Worm (Caenorhabditis elegans): ENCODE results near the gene dmsr-10.

DNA sequence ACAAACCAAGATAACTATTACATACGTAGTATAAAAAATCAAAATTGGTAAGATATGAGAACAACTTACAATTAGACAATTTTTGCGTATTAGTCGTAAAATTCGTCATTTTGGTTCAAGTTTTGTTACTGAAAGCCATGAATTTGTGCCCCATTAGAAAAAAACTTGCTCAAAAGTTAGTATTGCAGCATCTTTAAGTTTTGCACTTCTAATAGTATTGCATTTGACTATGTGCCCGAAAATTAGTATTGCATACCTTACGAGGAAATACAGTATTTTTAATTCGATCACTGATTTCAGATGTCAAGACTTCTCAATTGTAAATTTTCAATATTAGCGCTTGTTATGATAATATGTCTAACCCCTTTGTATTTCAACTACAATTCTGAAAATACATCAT, 19.8 kb upstream of the dmsr-10 start, which contains the start of gene T15B7.8:
- TF ChIP-seq unc-62 (GFP tag; optimal IDR thresholded peaks at IDR 0.05) (no peak), ces-1 (GFP tag; optimal IDR thresholded peaks at IDR 0.05) (no peak), nhr-237 (tag; optimal IDR thresholded peaks at IDR 0.05) (no peak), lin-13 (tag; optimal IDR thresholded peaks at IDR 0.05) (no peak), elt-3 (tag; optimal IDR thresholded peaks at IDR 0.05) (no peak), mep-1 (tag; optimal IDR thresholded peaks at IDR 0.05) (no peak), nhr-2 (tag; optimal IDR thresholded peaks at IDR 0.05) (no peak), elt-1 (tag; optimal IDR thresholded peaks at IDR 0.05; ENCODE audit: borderline replicate concordance, insufficient read depth) (no peak)
